Worm (Caenorhabditis elegans): Measurements from ENCODE around the gene K05G3.2.
"Not testable (repeated sequence)": the region's sequence is repeated elsewhere in the genome, so short reads cannot be mapped to it uniquely, and the experiment has no call there.

Gene K05G3.2

DNA sequence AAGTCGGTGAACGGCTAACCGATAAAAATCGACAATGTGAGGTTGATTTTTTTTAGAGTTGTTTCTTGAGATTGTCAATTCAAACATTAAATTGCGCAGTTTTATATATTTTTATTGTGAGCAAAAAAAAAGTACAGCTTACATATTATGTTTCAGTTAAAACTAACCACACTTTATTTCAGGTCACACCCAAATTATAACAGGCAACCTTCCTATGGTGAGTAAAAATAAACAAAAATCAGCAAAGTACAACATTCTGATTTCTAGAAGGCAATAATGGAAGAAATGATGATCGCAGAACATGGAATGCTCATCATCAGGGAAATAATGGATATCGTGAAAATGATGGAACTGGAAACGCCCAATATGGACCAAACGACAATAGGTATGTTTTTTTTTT is at the start of gene K05G3.2:
K05G3.2 (plus strand) TSS at position 301 of the 400 bp plus-strand sequence.
- TF ChIP-seq ceh-13 (GFP tag; optimal IDR thresholded peaks at IDR 0.05) = no peak
- TF ChIP-seq F13C5.2 (tag; optimal IDR thresholded peaks at IDR 0.05) = no peak
- no peak for TF ChIP-seq ama-1 (optimal IDR thresholded peaks at IDR 0.05)
- TF ChIP-seq ceh-36 (tag; optimal IDR thresholded peaks at IDR 0.05) = no peak

DNA sequence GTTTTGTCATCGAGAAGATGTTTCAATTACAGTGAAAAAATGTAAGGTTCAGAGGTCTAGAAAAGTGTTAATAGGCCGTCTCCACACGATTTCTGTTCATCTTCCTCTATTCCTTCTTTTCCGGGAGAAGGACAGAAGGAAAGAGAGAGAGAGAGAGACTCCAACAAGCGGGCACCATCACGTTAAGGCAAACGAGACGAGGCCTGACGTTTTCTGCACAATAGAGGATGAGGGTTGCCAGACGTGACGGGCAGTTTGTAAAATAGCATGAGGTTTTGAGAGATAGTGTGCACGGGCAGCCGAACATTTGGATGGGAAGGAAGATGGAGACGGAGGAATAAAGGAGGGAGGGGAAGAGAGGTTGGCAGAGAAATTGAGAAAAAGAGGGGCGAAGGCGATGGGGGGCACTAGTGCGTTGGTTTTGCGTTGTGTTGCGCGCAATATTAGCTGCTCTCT is 48.9 kb upstream of the K05G3.2 start, which contains the start of gene twf-2:
twf-2 (plus strand) TSS at position 405 of the 456 bp plus-strand sequence.
- TF ChIP-seq ets-7 (tag; optimal IDR thresholded peaks at IDR 0.05) (no peak), aly-1 (tag; optimal IDR thresholded peaks at IDR 0.05) (peak; percentile 27), sea-1 (GFP tag; conservative IDR thresholded peaks at IDR 0.05) (0 out of 2 replicates have a peak, but pooled peaks have one; percentile 18), pes-1 (GFP tag; IDR thresholded peaks at IDR 0.05) (no peak), B0310.2 (tag; optimal IDR thresholded peaks at IDR 0.05) (peak; percentile 49), tra-4 (tag; optimal IDR thresholded peaks at IDR 0.05) (no peak), tbx-37 (GFP tag; conservative IDR thresholded peaks at IDR 0.05) (no peak), hnd-1 (tag; optimal IDR thresholded peaks at IDR 0.05) (no peak), hmg-4 (GFP tag; optimal IDR thresholded peaks at IDR 0.05) (peak; percentile 93), hmbx-1 (tag; optimal IDR thresholded peaks at IDR 0.05) (no peak), ceh-13 (GFP tag; optimal IDR thresholded peaks at IDR 0.05) (no peak), scrt-1 (GFP tag; IDR thresholded peaks at IDR 0.05) (no peak), ama-1 (optimal IDR thresholded peaks at IDR 0.05) (no peak), flt-1 (GFP tag; IDR thresholded peaks at IDR 0.05) (0 out of 2 replicates have a peak, but pooled peaks have one; percentile 39), tbx-11 (GFP tag; IDR thresholded peaks at IDR 0.05) (0 out of 2 replicates have a peak, but pooled peaks have one; percentile 36), F13C5.2 (tag; optimal IDR thresholded peaks at IDR 0.05) (peak; percentile 85), ceh-36 (tag; optimal IDR thresholded peaks at IDR 0.05) (no peak)

DNA sequence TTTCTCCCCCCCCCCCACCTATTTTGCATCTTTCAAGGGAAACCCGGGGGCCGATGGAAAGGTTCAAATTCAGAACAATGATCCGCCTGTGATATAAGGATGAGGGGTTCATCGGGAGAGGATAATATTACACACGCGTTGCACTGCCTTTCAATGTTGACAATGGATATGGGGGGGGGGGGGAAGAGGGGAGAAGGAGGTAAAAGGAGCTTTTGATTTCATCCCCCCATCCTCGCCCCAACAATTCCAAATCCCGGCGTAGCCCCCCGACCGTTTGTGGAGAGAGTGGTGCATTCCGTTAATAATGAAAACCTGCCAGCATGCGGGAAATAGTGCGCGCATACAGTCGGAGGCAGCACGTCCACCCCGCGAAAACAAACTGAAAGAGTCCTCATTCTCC is 47.6 kb upstream of the K05G3.2 start:
- TF ChIP-seq tra-4 (tag; optimal IDR thresholded peaks at IDR 0.05) = no peak
- TF ChIP-seq sea-1 (GFP tag; conservative IDR thresholded peaks at IDR 0.05) = no peak
- TF ChIP-seq tbx-11 (GFP tag; IDR thresholded peaks at IDR 0.05) = 0 out of 2 replicates have a peak, but pooled peaks have one; percentile 33
- TF ChIP-seq ceh-13 (GFP tag; optimal IDR thresholded peaks at IDR 0.05) = no peak
- TF ChIP-seq hnd-1 (tag; optimal IDR thresholded peaks at IDR 0.05) = no peak
- TF ChIP-seq aly-1 (tag; optimal IDR thresholded peaks at IDR 0.05) = no peak
- TF ChIP-seq tbx-37 (GFP tag; conservative IDR thresholded peaks at IDR 0.05) = no peak
- TF ChIP-seq F13C5.2 (tag; optimal IDR thresholded peaks at IDR 0.05) = no peak
- TF ChIP-seq hmg-4 (GFP tag; optimal IDR thresholded peaks at IDR 0.05) = peak; percentile 40
- no peak for TF ChIP-seq scrt-1 (GFP tag; IDR thresholded peaks at IDR 0.05)
- TF ChIP-seq B0310.2 (tag; optimal IDR thresholded peaks at IDR 0.05) = no peak
- no peak for TF ChIP-seq hmbx-1 (tag; optimal IDR thresholded peaks at IDR 0.05)
- TF ChIP-seq ceh-36 (tag; optimal IDR thresholded peaks at IDR 0.05) = no peak

DNA sequence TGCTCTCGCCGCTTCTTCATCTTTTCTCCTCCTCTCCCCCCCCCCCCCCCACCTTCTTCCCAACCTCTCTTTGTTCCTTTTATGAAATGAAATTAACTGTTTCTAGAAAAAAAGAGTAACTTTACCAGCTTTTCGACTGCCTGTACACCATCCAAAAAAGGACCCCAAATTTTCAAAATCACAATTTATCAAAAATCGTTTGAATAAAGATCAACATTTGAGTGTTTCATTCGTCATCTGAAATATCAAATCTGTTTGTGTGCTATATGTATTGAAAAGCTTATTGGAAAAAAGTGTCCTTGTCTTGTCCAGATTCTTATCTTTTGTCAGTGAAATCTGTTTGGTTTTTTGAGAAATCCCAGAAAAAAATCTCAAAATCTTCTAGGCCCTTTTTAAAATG is 43.6 kb upstream of the K05G3.2 start:
- TF ChIP-seq scrt-1 (GFP tag; IDR thresholded peaks at IDR 0.05) (no peak), B0310.2 (tag; optimal IDR thresholded peaks at IDR 0.05) (no peak), ceh-13 (GFP tag; optimal IDR thresholded peaks at IDR 0.05) (no peak), tbx-11 (GFP tag; IDR thresholded peaks at IDR 0.05) (no peak), sea-1 (GFP tag; conservative IDR thresholded peaks at IDR 0.05) (no peak), ama-1 (optimal IDR thresholded peaks at IDR 0.05) (no peak), ets-7 (tag; optimal IDR thresholded peaks at IDR 0.05) (no peak), hmg-4 (GFP tag; optimal IDR thresholded peaks at IDR 0.05) (no peak), hmbx-1 (tag; optimal IDR thresholded peaks at IDR 0.05) (no peak), hnd-1 (tag; optimal IDR thresholded peaks at IDR 0.05) (no peak), pes-1 (GFP tag; IDR thresholded peaks at IDR 0.05) (no peak), aly-1 (tag; optimal IDR thresholded peaks at IDR 0.05) (no peak), flt-1 (GFP tag; IDR thresholded peaks at IDR 0.05) (no peak)

DNA sequence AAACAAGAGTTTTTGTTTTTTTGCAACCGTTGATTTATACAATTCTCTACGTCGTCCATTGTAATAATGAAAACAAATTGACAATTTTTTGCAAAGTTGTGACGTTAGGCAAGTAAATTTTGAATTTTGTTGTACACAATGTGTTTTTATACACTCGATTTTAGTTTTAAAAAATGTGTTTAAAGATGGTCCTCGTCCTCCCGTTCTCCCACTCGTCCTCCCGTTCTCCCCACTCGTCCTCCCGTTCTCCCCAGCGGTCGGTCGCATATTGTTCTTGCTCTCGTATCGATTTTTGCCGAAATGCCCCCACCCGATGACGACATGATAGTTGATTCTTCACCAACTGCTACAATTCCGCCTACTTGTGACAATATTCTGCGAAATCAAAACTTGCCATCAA is 43.1 kb upstream of the K05G3.2 start, which contains the start of gene F38E9.4:
F38E9.4 (plus strand) TSS at position 301 of the 400 bp plus-strand sequence.
- TF ChIP-seq tbx-11 (GFP tag; IDR thresholded peaks at IDR 0.05); hmg-4 (GFP tag; optimal IDR thresholded peaks at IDR 0.05); hnd-1 (tag; optimal IDR thresholded peaks at IDR 0.05): not testable (repeated sequence)

DNA sequence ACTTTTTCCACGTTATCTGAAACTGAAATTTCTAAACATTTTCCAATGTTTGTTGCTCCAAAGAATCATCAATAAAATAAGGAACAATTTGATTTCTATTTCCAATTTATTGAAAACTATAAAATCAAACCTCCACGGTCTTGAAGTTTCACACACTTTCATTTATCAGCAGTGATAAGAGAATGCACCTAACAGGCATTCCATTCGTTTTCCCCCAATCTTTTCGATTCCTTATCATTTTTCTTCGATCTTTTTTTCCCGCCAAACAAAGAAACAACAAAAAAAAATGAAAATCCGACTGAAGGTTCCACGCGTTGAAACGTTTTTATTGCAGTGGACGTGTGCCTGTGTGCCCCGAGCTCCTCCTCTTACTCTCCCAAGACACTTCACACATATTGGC is 38.1 kb upstream of the K05G3.2 start, which contains the start of gene nas-39:
nas-39 (plus strand) TSS at position 269 of the 400 bp plus-strand sequence.
- TF ChIP-seq hmg-4 (GFP tag; optimal IDR thresholded peaks at IDR 0.05) (no peak), ceh-36 (tag; optimal IDR thresholded peaks at IDR 0.05) (no peak), pes-1 (GFP tag; IDR thresholded peaks at IDR 0.05) (no peak), tra-4 (tag; optimal IDR thresholded peaks at IDR 0.05) (no peak), tbx-37 (GFP tag; conservative IDR thresholded peaks at IDR 0.05) (no peak), ceh-13 (GFP tag; optimal IDR thresholded peaks at IDR 0.05) (no peak)

DNA sequence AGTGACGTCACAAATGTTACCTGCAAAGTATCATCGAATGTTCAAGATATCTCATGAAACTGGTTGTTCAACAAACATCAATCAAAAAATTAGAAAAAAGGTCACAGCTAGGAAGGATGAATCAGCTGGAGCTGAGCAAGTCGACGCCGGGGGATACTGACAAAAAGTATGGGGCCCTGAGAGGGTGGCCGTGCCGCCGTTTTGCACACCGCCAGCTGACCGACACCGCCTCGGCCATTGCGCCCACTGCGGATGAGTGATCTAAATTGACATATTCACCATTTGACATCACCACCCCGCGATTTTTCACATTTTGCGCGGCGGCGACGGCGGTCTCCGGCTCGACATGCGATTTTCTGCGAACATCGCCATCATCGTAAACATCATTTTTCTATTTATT is 37.6 kb upstream of the K05G3.2 start:
- no peak for TF ChIP-seq sea-1 (GFP tag; conservative IDR thresholded peaks at IDR 0.05)
- no peak for TF ChIP-seq aly-1 (tag; optimal IDR thresholded peaks at IDR 0.05)
- TF ChIP-seq tbx-11 (GFP tag; IDR thresholded peaks at IDR 0.05) = no peak
- TF ChIP-seq hmg-4 (GFP tag; optimal IDR thresholded peaks at IDR 0.05) = peak; percentile 48
- no peak for TF ChIP-seq flt-1 (GFP tag; IDR thresholded peaks at IDR 0.05)

DNA sequence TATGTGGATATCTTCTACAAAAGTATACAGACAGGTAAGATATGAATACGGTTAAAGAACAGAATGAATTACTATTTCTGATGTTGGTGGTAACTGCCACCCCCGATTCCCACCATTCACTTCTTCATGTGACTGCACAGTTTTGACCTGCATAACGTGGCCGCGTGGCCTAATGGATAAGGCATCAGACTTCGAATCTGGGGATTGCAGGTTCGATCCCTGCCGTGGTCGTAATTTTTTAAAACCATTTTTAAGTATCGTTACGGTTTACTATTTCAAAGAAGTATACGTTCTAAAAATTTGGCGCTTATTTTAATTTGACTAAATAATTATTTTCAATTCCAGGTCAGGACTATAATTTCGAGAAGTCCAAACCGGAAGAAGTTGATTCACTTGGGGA is 33.4 kb upstream of the K05G3.2 start:
- TF ChIP-seq flt-1 (GFP tag; IDR thresholded peaks at IDR 0.05) = peak; percentile 41; the same call in 1 of the 2 replicates
- TF ChIP-seq pes-1 (GFP tag; IDR thresholded peaks at IDR 0.05) = peak; percentile 33; the same call in 1 of the 2 replicates
- no peak for TF ChIP-seq aly-1 (tag; optimal IDR thresholded peaks at IDR 0.05)

All from whole organism, early embryonic.